Worm (Caenorhabditis elegans) whole organism, L1 larva: ENCODE data around the gene C09G5.7.

Experiments
- dpl-1 ChIP-seq, 3 experiments: fragments of 150-350 bp in 2 of 3; sonication (generic microtip) in 1 of 3; optimal IDR thresholded peaks; 2 replicates each; lab custom pipeline; 2014 to 2017; ENCODE audit warnings: missing biosample characterization in 3 of 3, missing genetic modification characterization in 3 of 3, missing genetic modification reagents in 3 of 3
- fos-1 ChIP-seq: fragments of 150-350 bp; optimal IDR thresholded peaks from 2 replicates; lab custom pipeline; 2014; ENCODE audit warnings: missing biosample characterization, missing genetic modification characterization
- hlh-17 ChIP-seq: fragments of 200-800 bp; sonication (Bioruptor generic); optimal IDR thresholded peaks from 2 replicates; lab custom pipeline; 2018; ENCODE audit warnings: missing genetic modification characterization, mild to moderate bottlenecking, missing compliant biosample characterization, moderate library complexity, borderline replicate concordance
- lin-35 ChIP-seq, 2 experiments: fragments of 150-350 bp; optimal IDR thresholded peaks; 2 replicates each; lab custom pipeline; 2014; ENCODE audit warnings: missing biosample characterization in 2 of 2, missing genetic modification characterization in 2 of 2, missing genetic modification reagents in 2 of 2
- nhr-77 ChIP-seq: fragments of 150-350 bp; optimal IDR thresholded peaks from 2 replicates; lab custom pipeline; 2014; ENCODE audit warnings: missing biosample characterization, missing genetic modification characterization
- tbx-2 ChIP-seq: sonication (generic microtip); optimal IDR thresholded peaks from 2 replicates; lab custom pipeline; 2016; ENCODE audit warnings: missing genetic modification characterization, missing compliant biosample characterization
- unc-98 ChIP-seq: fragments of 200-800 bp; sonication (Bioruptor generic); IDR thresholded peaks from 2 replicates; pipeline ENCODE4 v1.3.6; 2022; ENCODE audit warnings: missing genetic modification characterization, missing compliant biosample characterization

- TF ChIP-seq lin-35 (GFP tag; optimal IDR thresholded peaks at IDR 0.05; lab: Kevin White, UChicago) (no peak), fos-1 (no peak), unc-98 (no peak), tbx-2 (tag; lab: Kevin White, UChicago) (no peak), dpl-1 (GFP tag; optimal IDR thresholded peaks at IDR 0.05; lab: Kevin White, UChicago) (no peak), nhr-77 (tag; lab: Kevin White, UChicago) (no peak), hlh-17 (GFP tag; lab: Kevin White, UChicago) (no peak)
Observed at ce11 chrII:10708660-10709059, 6.0 kb upstream of the C09G5.7 start, which contains the start of gene bli-1.
